Worm (Caenorhabditis elegans): ENCODE results near the gene far-2.
A peak's percentile ranks its signal among the peaks of the same experiment; 100 is the strongest.

Gene far-2

DNA sequence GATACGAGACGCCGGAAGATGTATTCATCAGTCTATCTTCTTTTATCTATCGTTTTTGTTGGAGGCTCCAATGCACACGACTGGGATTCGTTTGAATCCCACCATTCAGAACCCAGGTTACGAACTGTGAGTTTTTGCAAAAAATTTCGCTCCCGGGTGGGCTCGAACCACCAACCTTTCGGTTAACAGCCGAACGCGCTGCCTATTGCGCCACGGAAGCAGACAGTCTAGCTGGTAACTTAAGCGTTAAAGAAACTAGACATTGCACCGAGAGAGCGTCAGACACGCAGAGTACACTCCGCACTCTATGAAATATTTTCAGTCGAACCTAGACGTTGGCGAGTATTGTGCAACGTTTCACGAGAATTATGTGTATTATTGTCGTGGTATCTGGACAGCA, 22.4 kb downstream of the far-2 start (continued):
- TF ChIP-seq ztf-3 (GFP tag; optimal IDR thresholded peaks at IDR 0.05): no peak
- TF ChIP-seq rcor-1 (GFP tag; IDR thresholded peaks at IDR 0.05): peak; percentile 68
- TF ChIP-seq nfyb-1 (GFP tag; IDR thresholded peaks at IDR 0.05): peak; percentile 85
- no peak for TF ChIP-seq dpff-1 (tag; optimal IDR thresholded peaks at IDR 0.05)
- TF ChIP-seq D2030.7 (GFP tag; IDR thresholded peaks at IDR 0.05): peak; percentile 76
- TF ChIP-seq mes-4 (tag; optimal IDR thresholded peaks at IDR 0.05): no peak
- TF ChIP-seq zim-3 (tag; optimal IDR thresholded peaks at IDR 0.05): peak; percentile 60
- TF ChIP-seq pha-4 (tag; optimal IDR thresholded peaks at IDR 0.05): no peak
- TF ChIP-seq ekl-4 (GFP tag; IDR thresholded peaks at IDR 0.05): peak; percentile 63; the same call in 1 of the 2 replicates
- peak; percentile 55; the same call in 1 of the 2 replicates for TF ChIP-seq madf-6 (GFP tag; IDR thresholded peaks at IDR 0.05)
- peak; percentile 64 for TF ChIP-seq attf-3 (GFP tag; conservative IDR thresholded peaks at IDR 0.05)
- TF ChIP-seq gei-17 (GFP tag; optimal IDR thresholded peaks at IDR 0.05): no peak
- TF ChIP-seq tlf-1 (GFP tag; optimal IDR thresholded peaks at IDR 0.05): peak; percentile 27
- TF ChIP-seq unc-62 (GFP tag; optimal IDR thresholded peaks at IDR 0.05): no peak
- no peak for TF ChIP-seq ama-1 (optimal IDR thresholded peaks at IDR 0.05)
- peak in 1 of 2 experiments; percentile 3 for TF ChIP-seq ama-1 (GFP tag; optimal IDR thresholded peaks at IDR 0.05)
- TF ChIP-seq F57C9.4 (tag; optimal IDR thresholded peaks at IDR 0.05): no peak
- TF ChIP-seq madf-10 (tag; optimal IDR thresholded peaks at IDR 0.05): no peak
- 0 out of 2 replicates have a peak, but pooled peaks have one; percentile 57 for TF ChIP-seq Y79H2A.3 (GFP tag; conservative IDR thresholded peaks at IDR 0.05)
- no peak for TF ChIP-seq F57A8.1 (GFP tag; optimal IDR thresholded peaks at IDR 0.05)
- TF ChIP-seq rec-8 (tag; optimal IDR thresholded peaks at IDR 0.05): peak; percentile 31 to 81
- TF ChIP-seq ztf-25 (GFP tag; IDR thresholded peaks at IDR 0.05): 0 out of 2 replicates have a peak, but pooled peaks have one; percentile 50
- no peak for TF ChIP-seq hrde-1 (tag; optimal IDR thresholded peaks at IDR 0.05; ENCODE audit: borderline replicate concordance)
- TF ChIP-seq zfh-2 (GFP tag; conservative IDR thresholded peaks at IDR 0.05): no peak
- TF ChIP-seq lin-40 (tag; optimal IDR thresholded peaks at IDR 0.05): no peak
- TF ChIP-seq mcd-1 (GFP tag; IDR thresholded peaks at IDR 0.05): peak; percentile 72
- no peak for TF ChIP-seq B0019.2 (GFP tag; conservative IDR thresholded peaks at IDR 0.05)
- TF ChIP-seq sdz-38 (tag; optimal IDR thresholded peaks at IDR 0.05): no peak
- no peak for TF ChIP-seq unc-130 (GFP tag; optimal IDR thresholded peaks at IDR 0.05)
- no peak; the same call in 1 of the 2 replicates for TF ChIP-seq ceh-100 (GFP tag; IDR thresholded peaks at IDR 0.05)
- TF ChIP-seq nfya-1 (tag; optimal IDR thresholded peaks at IDR 0.05; ENCODE audit: borderline replicate concordance, insufficient read depth): no peak
- no peak for TF ChIP-seq F55B11.4 (tag; optimal IDR thresholded peaks at IDR 0.05; ENCODE audit: borderline replicate concordance, insufficient read depth)
- TF ChIP-seq let-526 (GFP tag; IDR thresholded peaks at IDR 0.05): peak; percentile 76; the same call in 1 of the 2 replicates
- TF ChIP-seq efl-1 (GFP tag; optimal IDR thresholded peaks at IDR 0.05): no peak
- peak; percentile 52 for TF ChIP-seq repo-1 (tag; optimal IDR thresholded peaks at IDR 0.05)
- peak; percentile 33 for TF ChIP-seq nhr-80 (tag; optimal IDR thresholded peaks at IDR 0.05)
- no peak for TF ChIP-seq bed-1 (GFP tag; IDR thresholded peaks at IDR 0.05)
- no peak for TF ChIP-seq K11D2.4 (GFP tag; IDR thresholded peaks at IDR 0.05)
- TF ChIP-seq lsy-27 (tag; optimal IDR thresholded peaks at IDR 0.05; ENCODE audit: borderline replicate concordance, insufficient read depth): peak; percentile 77
- peak; percentile 92 for TF ChIP-seq lin-26 (GFP tag; IDR thresholded peaks at IDR 0.05)
- TF ChIP-seq tbx-9 (tag; optimal IDR thresholded peaks at IDR 0.05; ENCODE audit: borderline replicate concordance): no peak
- peak; percentile 40 for TF ChIP-seq F49E8.2 (tag; optimal IDR thresholded peaks at IDR 0.05; ENCODE audit: insufficient read depth)
- 0 out of 2 replicates have a peak, but pooled peaks have one; percentile 7 for TF ChIP-seq Y67H2A.10 (GFP tag; conservative IDR thresholded peaks at IDR 0.05)
- peak; percentile 84 for TF ChIP-seq B0261.1 (tag; optimal IDR thresholded peaks at IDR 0.05)
- TF ChIP-seq C06A6.2 (GFP tag; conservative IDR thresholded peaks at IDR 0.05): no peak
- TF ChIP-seq F37B4.10 (GFP tag; IDR thresholded peaks at IDR 0.05): no peak
- TF ChIP-seq cebp-1 (GFP tag; IDR thresholded peaks at IDR 0.05): no peak
- no peak for TF ChIP-seq cebp-1 (tag; optimal IDR thresholded peaks at IDR 0.05)

All from whole organism, young adult.